Fruit fly (Drosophila melanogaster) whole organism, embryonic: ENCODE results near the gene Schip1.

Source experiments
- Bteb2 ChIP-seq: fragments of 200-800 bp; sonication (Bioruptor generic); optimal IDR thresholded peaks from 2 replicates; lab custom pipeline; 2016; ENCODE audit warnings: missing biosample characterization, missing genetic modification characterization
- C15 ChIP-seq: fragments of 200-800 bp; sonication (Bioruptor generic); IDR thresholded peaks from 3 replicates; pipeline ENCODE4 v1.3.6; 2022; ENCODE audit warnings: missing biosample characterization, missing genetic modification characterization
- CG10274 ChIP-seq: fragments of 200-800 bp; sonication (Bioruptor generic); optimal IDR thresholded peaks from 3 replicates; lab custom pipeline; 2017; ENCODE audit warnings: missing biosample characterization, mild to moderate bottlenecking, missing genetic modification characterization
- CG10959 ChIP-seq: fragments of 200-800 bp; sonication (Bioruptor generic); IDR thresholded peaks from 2 replicates; pipeline ENCODE4 v1.3.6; 2022; ENCODE audit warnings: missing biosample characterization, missing genetic modification characterization
- CG13775 ChIP-seq: fragments of 200-800 bp; sonication (Bioruptor generic); optimal IDR thresholded peaks from 3 replicates; lab custom pipeline; 2017; ENCODE audit warnings: missing biosample characterization, mild to moderate bottlenecking, missing genetic modification characterization
- CG15269 ChIP-seq: fragments of 200-800 bp; sonication (Bioruptor generic); optimal IDR thresholded peaks from 2 replicates; lab custom pipeline; 2018; ENCODE audit warnings: missing biosample characterization, mild to moderate bottlenecking, missing genetic modification characterization, moderate library complexity
- CG15479 ChIP-seq: fragments of 200-800 bp; sonication (Bioruptor generic); optimal IDR thresholded peaks from 3 replicates; lab custom pipeline; 2019; ENCODE audit warnings: missing biosample characterization, mild to moderate bottlenecking, missing genetic modification characterization, moderate library complexity
- CG15696 ChIP-seq: fragments of 200-800 bp; sonication (Bioruptor generic); optimal IDR thresholded peaks from 2 replicates; lab custom pipeline; 2019; ENCODE audit warnings: missing biosample characterization, mild to moderate bottlenecking, missing genetic modification characterization, moderate library complexity
- CG16813 ChIP-seq: fragments of 200-800 bp; sonication (Bioruptor generic); IDR thresholded peaks from 3 replicates; pipeline ENCODE4 v1.3.6; 2022; ENCODE audit warnings: missing biosample characterization, missing genetic modification characterization; ENCODE audit not compliant: partially characterized antibody
- CG17361 ChIP-seq: fragments of 200-800 bp; sonication (Bioruptor generic); IDR thresholded peaks from 3 replicates; pipeline ENCODE4 v1.3.6; 2022; ENCODE audit warnings: missing biosample characterization, missing genetic modification characterization
- CG17829 ChIP-seq: fragments of 200-800 bp; optimal IDR thresholded peaks from 2 replicates; lab custom pipeline; 2019; ENCODE audit warnings: missing biosample characterization, mild to moderate bottlenecking, missing genetic modification characterization, moderate library complexity
- CG17912 ChIP-seq: fragments of 200-800 bp; sonication (Bioruptor generic); optimal IDR thresholded peaks from 2 replicates; lab custom pipeline; 2018; ENCODE audit warnings: missing biosample characterization, mild to moderate bottlenecking, missing genetic modification characterization
- CG18011 ChIP-seq: fragments of 200-800 bp; sonication (Bioruptor generic); optimal IDR thresholded peaks from 2 replicates; lab custom pipeline; 2017; ENCODE audit warnings: missing biosample characterization, missing genetic modification characterization, mild to moderate bottlenecking, moderate library complexity, missing genotype
- CG2116 ChIP-seq: fragments of 200-800 bp; sonication (Bioruptor generic); optimal IDR thresholded peaks from 3 replicates; lab custom pipeline; 2018; ENCODE audit warnings: missing biosample characterization, mild to moderate bottlenecking, missing genetic modification characterization
- CG2199 ChIP-seq: fragments of 200-800 bp; sonication (Bioruptor generic); IDR thresholded peaks from 3 replicates; pipeline ENCODE4 v1.3.6; 2022; ENCODE audit warnings: missing biosample characterization, missing genetic modification characterization
- CG4820 ChIP-seq: fragments of 200-800 bp; sonication (Bioruptor generic); optimal IDR thresholded peaks from 3 replicates; lab custom pipeline; 2016; ENCODE audit warnings: missing biosample characterization, missing genetic modification characterization
- CG6765 ChIP-seq: fragments of 200-800 bp; sonication (Bioruptor generic); optimal IDR thresholded peaks from 3 replicates; lab custom pipeline; 2017; ENCODE audit warnings: missing biosample characterization, mild to moderate bottlenecking, missing genetic modification characterization
- CG7556 ChIP-seq: fragments of 200-800 bp; sonication (Bioruptor generic); optimal IDR thresholded peaks from 2 replicates; lab custom pipeline; 2017; ENCODE audit warnings: missing biosample characterization, mild to moderate bottlenecking, missing genetic modification characterization
- CG7839 ChIP-seq: fragments of 200-800 bp; sonication (Bioruptor generic); optimal IDR thresholded peaks from 3 replicates; lab custom pipeline; 2018; ENCODE audit warnings: missing biosample characterization, mild to moderate bottlenecking, missing genetic modification characterization, moderate library complexity
- CoRest ChIP-seq: fragments of 200-800 bp; sonication (Bioruptor generic); optimal IDR thresholded peaks from 3 replicates; lab custom pipeline; 2018; ENCODE audit warnings: missing biosample characterization, mild to moderate bottlenecking, missing genetic modification characterization, moderate library complexity
- CrebB ChIP-seq: fragments of 200-800 bp; sonication (Bioruptor generic); optimal IDR thresholded peaks from 3 replicates; lab custom pipeline; 2018; ENCODE audit warnings: missing biosample characterization, mild to moderate bottlenecking, missing genetic modification characterization
- D ChIP-seq, 2 experiments: fragments of 200-800 bp in 1 of 2; fragments of >200 bp in 1 of 2; sonication (Bioruptor generic) in 1 of 2; optimal IDR thresholded peaks; 2 replicates in 1 of 2; 3 replicates in 1 of 2; lab custom pipeline; 2017; ENCODE audit warnings: mild to moderate bottlenecking in 1 of 2, missing biosample characterization in 1 of 2, missing genetic modification characterization in 1 of 2, missing genetic modification reagents in 1 of 2
- Dip3 ChIP-seq: fragments of 200-800 bp; sonication (Bioruptor generic); optimal IDR thresholded peaks from 3 replicates; lab custom pipeline; 2016; ENCODE audit warnings: missing biosample characterization, missing genetic modification characterization
- HmgZ ChIP-seq: fragments of 200-800 bp; sonication (Bioruptor generic); optimal IDR thresholded peaks from 2 replicates; lab custom pipeline; 2018; ENCODE audit warnings: missing biosample characterization, mild to moderate bottlenecking, missing genetic modification characterization
- Hmx ChIP-seq: fragments of 200-800 bp; sonication (Bioruptor generic); optimal IDR thresholded peaks from 2 replicates; lab custom pipeline; 2016; ENCODE audit warnings: missing biosample characterization, missing genetic modification characterization
- Opbp ChIP-seq: fragments of 200-800 bp; sonication (Bioruptor generic); IDR thresholded peaks from 3 replicates; pipeline ENCODE4 v1.3.6; 2022; ENCODE audit warnings: missing biosample characterization, missing genetic modification characterization; ENCODE audit not compliant: partially characterized antibody
- PHDP ChIP-seq: fragments of 200-800 bp; sonication (Bioruptor generic); optimal IDR thresholded peaks from 3 replicates; lab custom pipeline; 2018; ENCODE audit warnings: missing biosample characterization, mild to moderate bottlenecking, missing genetic modification characterization, moderate library complexity
- Sox102F ChIP-seq: fragments of 200-800 bp; sonication (Bioruptor generic); optimal IDR thresholded peaks from 2 replicates; lab custom pipeline; 2018; ENCODE audit warnings: missing biosample characterization, mild to moderate bottlenecking, missing genetic modification characterization, moderate library complexity
- Sry-β ChIP-seq: fragments of 200-800 bp; sonication (Bioruptor generic); optimal IDR thresholded peaks from 2 replicates; lab custom pipeline; 2018; ENCODE audit warnings: missing biosample characterization, mild to moderate bottlenecking, missing genetic modification characterization, moderate library complexity
- Vsx1 ChIP-seq: fragments of 200-800 bp; sonication (Bioruptor generic); optimal IDR thresholded peaks from 2 replicates; lab custom pipeline; 2017; ENCODE audit warnings: missing biosample characterization, mild to moderate bottlenecking, missing genetic modification characterization, missing genetic modification reagents
- abd-A ChIP-seq: fragments of 200-800 bp; sonication (Bioruptor generic); optimal IDR thresholded peaks from 3 replicates; lab custom pipeline; 2019; ENCODE audit warnings: missing biosample characterization, mild to moderate bottlenecking, missing genetic modification characterization, moderate library complexity
- ash1 ChIP-seq: fragments of 200-800 bp; sonication (Bioruptor generic); optimal IDR thresholded peaks from 2 replicates; lab custom pipeline; 2018; ENCODE audit warnings: missing biosample characterization, mild to moderate bottlenecking, missing genetic modification characterization
- bigmax ChIP-seq: fragments of 200-800 bp; sonication (Bioruptor generic); optimal IDR thresholded peaks from 2 replicates; lab custom pipeline; 2018; ENCODE audit warnings: missing biosample characterization, mild to moderate bottlenecking, missing genetic modification characterization
- bowl ChIP-seq: fragments of 200-800 bp; sonication (Bioruptor generic); IDR thresholded peaks from 2 replicates; pipeline ENCODE4 v1.3.6; 2022; ENCODE audit warnings: missing biosample characterization, missing genetic modification characterization
- crc ChIP-seq: fragments of 200-800 bp; sonication (Bioruptor generic); optimal IDR thresholded peaks from 2 replicates; lab custom pipeline; 2016; ENCODE audit warnings: missing biosample characterization, missing genetic modification characterization
- ems ChIP-seq: fragments of 200-800 bp; sonication (Bioruptor generic); optimal IDR thresholded peaks from 3 replicates; lab custom pipeline; 2016; ENCODE audit warnings: missing biosample characterization, missing genetic modification characterization
- fd96Cb ChIP-seq: fragments of 200-800 bp; sonication (Bioruptor generic); optimal IDR thresholded peaks from 2 replicates; lab custom pipeline; 2018; ENCODE audit warnings: missing biosample characterization, mild to moderate bottlenecking, missing genetic modification characterization, moderate library complexity
- grn ChIP-seq: fragments of 200-800 bp; sonication (Bioruptor generic); optimal IDR thresholded peaks from 3 replicates; lab custom pipeline; 2017; ENCODE audit warnings: missing biosample characterization, missing genetic modification characterization
- hb ChIP-seq: fragments of 200-800 bp; sonication (Bioruptor generic); IDR thresholded peaks from 3 replicates; pipeline ENCODE4 v1.3.6; 2022; ENCODE audit warnings: missing biosample characterization, missing genetic modification characterization; ENCODE audit not compliant: partially characterized antibody
- jigr1 ChIP-seq: fragments of 200-800 bp; sonication (Bioruptor generic); IDR thresholded peaks from 3 replicates; pipeline ENCODE4 v1.3.6; 2022; ENCODE audit warnings: missing biosample characterization, missing genetic modification characterization
- luna ChIP-seq: fragments of 200-800 bp; sonication (Bioruptor generic); optimal IDR thresholded peaks from 2 replicates; lab custom pipeline; 2016; ENCODE audit warnings: missing biosample characterization, missing genetic modification characterization
- onecut ChIP-seq: fragments of 200-800 bp; sonication (Bioruptor generic); IDR thresholded peaks from 2 replicates; pipeline ENCODE4 v1.3.6; 2022; ENCODE audit warnings: missing biosample characterization, missing genetic modification characterization
- peb ChIP-seq: fragments of 200-800 bp; sonication (Bioruptor generic); IDR thresholded peaks from 2 replicates; pipeline ENCODE4 v1.3.6; 2022; ENCODE audit warnings: missing biosample characterization, missing genetic modification characterization
- phol ChIP-seq: fragments of 200-800 bp; sonication (Bioruptor generic); optimal IDR thresholded peaks from 3 replicates; lab custom pipeline; 2018; ENCODE audit warnings: missing biosample characterization, mild to moderate bottlenecking, missing genetic modification characterization, moderate library complexity
- tap ChIP-seq: fragments of 200-800 bp; optimal IDR thresholded peaks from 3 replicates; lab custom pipeline; 2019; ENCODE audit warnings: missing biosample characterization, mild to moderate bottlenecking, missing genetic modification characterization, moderate library complexity
- tll ChIP-seq, 2 experiments: fragments of 200-800 bp in 1 of 2; fragments of >200 bp in 1 of 2; sonication (Bioruptor generic) in 1 of 2; optimal IDR thresholded peaks; 2 replicates each; lab custom pipeline; 2017 to 2019; ENCODE audit warnings: missing biosample characterization in 2 of 2, missing genetic modification characterization in 2 of 2, mild to moderate bottlenecking in 1 of 2, moderate library complexity in 1 of 2
- toy ChIP-seq: fragments of 200-800 bp; sonication (Bioruptor generic); IDR thresholded peaks from 2 replicates; pipeline ENCODE4 v1.3.6; 2022; ENCODE audit warnings: missing biosample characterization, missing genetic modification characterization
- trem ChIP-seq: fragments of 200-800 bp; optimal IDR thresholded peaks from 3 replicates; lab custom pipeline; 2019; ENCODE audit warnings: missing biosample characterization, mild to moderate bottlenecking, missing genetic modification characterization, moderate library complexity
- vnd ChIP-seq: fragments of 200-800 bp; sonication (Bioruptor generic); IDR thresholded peaks from 3 replicates; pipeline ENCODE4 v1.3.6; 2022; ENCODE audit warnings: missing biosample characterization, missing genetic modification characterization; ENCODE audit not compliant: partially characterized antibody

Gene Schip1

dm6 chr2L:10339212-10339721, 8.4 kb upstream of the Schip1 start, which contains the start of gene SamDC (continued):
- TF ChIP-seq bowl, result no peak
- TF ChIP-seq CrebB, result peak; percentile 18
- TF ChIP-seq abd-A (tag; lab: Kevin White, UChicago), result no peak
- peak; percentile 42 for TF ChIP-seq phol (tag; lab: Kevin White, UChicago)
- TF ChIP-seq D (optimal IDR thresholded peaks at IDR 0.05; lab: Kevin White, UChicago), result no peak
- no peak for TF ChIP-seq D (GFP tag; optimal IDR thresholded peaks at IDR 0.05; lab: Kevin White, UChicago)
- TF ChIP-seq Sox102F (GFP tag; lab: Kevin White, UChicago), result peak; percentile 54
- peak; percentile 31 for TF ChIP-seq CG6765
- no peak; the same call in 2 of the 3 replicates for TF ChIP-seq jigr1
- peak; percentile 52 for TF ChIP-seq CG7839
- TF ChIP-seq Opbp (GFP tag; lab: Robert Waterston, UW), result peak; percentile 83
- TF ChIP-seq Hmx, result no peak
- TF ChIP-seq C15, result no peak
- TF ChIP-seq CG4820 (GFP tag; lab: Kevin White, UChicago), result no peak
- peak; percentile 66 for TF ChIP-seq CoRest (tag; lab: Kevin White, UChicago)
- peak; percentile 60 for TF ChIP-seq CG2116 (GFP tag; lab: Kevin White, UChicago)
- TF ChIP-seq CG7556 (GFP tag; lab: Kevin White, UChicago), result peak; percentile 21
- TF ChIP-seq Bteb2 (GFP tag; lab: Kevin White, UChicago), result no peak
- no peak for TF ChIP-seq CG17912 (GFP tag; lab: Kevin White, UChicago)
- no peak for TF ChIP-seq tap (tag; lab: Kevin White, UChicago)
- TF ChIP-seq CG17829 (tag; lab: Kevin White, UChicago), result peak; percentile 37
- no peak; the same call in 1 of the 2 replicates for TF ChIP-seq peb (GFP tag; lab: Robert Waterston, UW)
- TF ChIP-seq CG16813 (GFP tag; lab: Robert Waterston, UW), result peak; percentile 81
- peak; percentile 26 for TF ChIP-seq fd96Cb (tag; lab: Kevin White, UChicago)
- TF ChIP-seq CG15696, result peak; percentile 23
- TF ChIP-seq CG13775 (GFP tag; lab: Kevin White, UChicago), result peak; percentile 45
- peak; percentile 16 for TF ChIP-seq ash1
- 0 out of 2 replicates have a peak, but pooled peaks have one; percentile 26 for TF ChIP-seq onecut
- TF ChIP-seq PHDP (tag; lab: Kevin White, UChicago), result peak; percentile 63
- no peak for TF ChIP-seq Vsx1
- TF ChIP-seq CG10959 (GFP tag; lab: Robert Waterston, UW), result no peak
- peak; percentile 59 for TF ChIP-seq HmgZ (tag; lab: Kevin White, UChicago)
- TF ChIP-seq Dip3 (GFP tag; lab: Kevin White, UChicago), result peak; percentile 24
- no peak for TF ChIP-seq tll (GFP tag; optimal IDR thresholded peaks at IDR 0.05; lab: Kevin White, UChicago)
- peak; percentile 59; the same call in 2 of the 3 replicates for TF ChIP-seq vnd
- peak; percentile 46 for TF ChIP-seq bigmax (GFP tag; lab: Kevin White, UChicago)
- no peak for TF ChIP-seq CG15479 (GFP tag; lab: Kevin White, UChicago)
- TF ChIP-seq grn (GFP tag; lab: Kevin White, UChicago), result peak; percentile 99
- TF ChIP-seq CG17361 (GFP tag; lab: Robert Waterston, UW), result peak; percentile 4
- TF ChIP-seq hb (GFP tag; lab: Robert Waterston, UW), result peak; percentile 73; the same call in 2 of the 3 replicates
- no peak for TF ChIP-seq CG10274 (GFP tag; lab: Kevin White, UChicago)
- no peak for TF ChIP-seq toy (GFP tag; lab: Robert Waterston, UW)
- no peak for TF ChIP-seq crc (GFP tag; lab: Kevin White, UChicago)
- peak; percentile 45 for TF ChIP-seq trem (tag; lab: Kevin White, UChicago)
- peak; percentile 72 for TF ChIP-seq CG15269 (tag; lab: Kevin White, UChicago)
- TF ChIP-seq CG18011 (GFP tag; lab: Kevin White, UChicago), result no peak
- TF ChIP-seq Sry-β (GFP tag; lab: Kevin White, UChicago), result no peak
- TF ChIP-seq CG2199 (GFP tag; lab: Robert Waterston, UW), result peak; percentile 67; the same call in 2 of the 3 replicates
- TF ChIP-seq luna, result no peak
- peak; percentile 8 for TF ChIP-seq ems (GFP tag; lab: Kevin White, UChicago)
